Fruit fly (Drosophila melanogaster): ENCODE results near the gene mip130.
A peak's percentile ranks its signal among the peaks of the same experiment; 100 is the strongest.

The mip130 gene

dm6 chrX:1877107-1877736, 30.8 kb upstream of the mip130 start, which contains the start of the genes CG14817 and CG14805 (continued):
- TF ChIP-seq CG11085 (GFP tag; IDR thresholded peaks at IDR 0.05): peak; percentile 20; the same call in 1 of the 2 replicates
- peak; percentile 46 for TF ChIP-seq stwl (tag; optimal IDR thresholded peaks at IDR 0.05)
- no peak for TF ChIP-seq CG32772 (GFP tag; IDR thresholded peaks at IDR 0.05)
- peak; percentile 58; the same call in 1 of the 3 replicates for TF ChIP-seq CG34422 (GFP tag; IDR thresholded peaks at IDR 0.05)
- no peak for TF ChIP-seq Hmx (GFP tag; optimal IDR thresholded peaks at IDR 0.05)
- TF ChIP-seq Fer3 (tag; optimal IDR thresholded peaks at IDR 0.05): peak; percentile 76
- TF ChIP-seq CG4328 (GFP tag; optimal IDR thresholded peaks at IDR 0.05): peak; percentile 88
- peak; percentile 54 for TF ChIP-seq CG3995 (GFP tag; optimal IDR thresholded peaks at IDR 0.05)
- TF ChIP-seq esg (GFP tag; conservative IDR thresholded peaks at IDR 0.05): no peak
- TF ChIP-seq fru (optimal IDR thresholded peaks at IDR 0.05): no peak
- TF ChIP-seq PHDP (tag; optimal IDR thresholded peaks at IDR 0.05): peak; percentile 81
- no peak for TF ChIP-seq ind (GFP tag; optimal IDR thresholded peaks at IDR 0.05)
- no peak for TF ChIP-seq CG1832 (GFP tag; optimal IDR thresholded peaks at IDR 0.05)
- TF ChIP-seq CG15696 (tag; optimal IDR thresholded peaks at IDR 0.05): no peak
- TF ChIP-seq cad (GFP tag; optimal IDR thresholded peaks at IDR 0.05): no peak
- TF ChIP-seq Eip74EF (GFP tag; optimal IDR thresholded peaks at IDR 0.05): peak in 1 of 2 experiments; percentile 55
- peak; percentile 81 for TF ChIP-seq CG4707 (GFP tag; optimal IDR thresholded peaks at IDR 0.05)
- peak; percentile 90 for TF ChIP-seq nom (GFP tag; optimal IDR thresholded peaks at IDR 0.05)
- TF ChIP-seq Trl (optimal IDR thresholded peaks at IDR 0.05): no peak
- TF ChIP-seq Trl (GFP tag; optimal IDR thresholded peaks at IDR 0.05): peak; percentile 40
- peak; percentile 48 for TF ChIP-seq Sry-δ (GFP tag; optimal IDR thresholded peaks at IDR 0.05)
- peak; percentile 60; the same call in 1 of the 2 replicates for TF ChIP-seq Bgb (GFP tag; IDR thresholded peaks at IDR 0.05; ENCODE audit: partially characterized antibody)
- TF ChIP-seq Ets97D (GFP tag; optimal IDR thresholded peaks at IDR 0.05): peak; percentile 98
- no peak for TF ChIP-seq crol (GFP tag; IDR thresholded peaks at IDR 0.05)
- TF ChIP-seq sisA (GFP tag; IDR thresholded peaks at IDR 0.05): no peak
- no peak for TF ChIP-seq Dip2 (GFP tag; IDR thresholded peaks at IDR 0.05)
- TF ChIP-seq CG18011 (GFP tag; optimal IDR thresholded peaks at IDR 0.05): peak; percentile 53
- TF ChIP-seq Tbp (GFP tag; optimal IDR thresholded peaks at IDR 0.05): no peak
- TF ChIP-seq wek (GFP tag; optimal IDR thresholded peaks at IDR 0.05): peak; percentile 85
- TF ChIP-seq CG11093 (GFP tag; IDR thresholded peaks at IDR 0.05): no peak
- TF ChIP-seq unpg (GFP tag; optimal IDR thresholded peaks at IDR 0.05): peak; percentile 80
- peak; percentile 94 for TF ChIP-seq CG7271 (tag; optimal IDR thresholded peaks at IDR 0.05)
- peak; percentile 92 for TF ChIP-seq lab (GFP tag; optimal IDR thresholded peaks at IDR 0.05)
- peak; percentile 41; the same call in 1 of the 3 replicates for TF ChIP-seq sr (GFP tag; IDR thresholded peaks at IDR 0.05)
- peak; percentile 65 for TF ChIP-seq pzg (GFP tag; optimal IDR thresholded peaks at IDR 0.05)
- TF ChIP-seq Drgx (GFP tag; IDR thresholded peaks at IDR 0.05): no peak
- no peak for TF ChIP-seq CG2889 (GFP tag; IDR thresholded peaks at IDR 0.05)
- TF ChIP-seq CG17359 (tag; optimal IDR thresholded peaks at IDR 0.05): peak; percentile 73
- peak; percentile 58 for TF ChIP-seq Side (GFP tag; optimal IDR thresholded peaks at IDR 0.05)
- TF ChIP-seq nerfin-2 (GFP tag; IDR thresholded peaks at IDR 0.05; ENCODE audit: partially characterized antibody): no peak
- no peak for TF ChIP-seq gcm2 (GFP tag; optimal IDR thresholded peaks at IDR 0.05)
- TF ChIP-seq CG9727 (GFP tag; optimal IDR thresholded peaks at IDR 0.05): peak; percentile 80
- no peak for TF ChIP-seq Stat92E (GFP tag; optimal IDR thresholded peaks at IDR 0.05)
- TF ChIP-seq CG11398 (GFP tag; optimal IDR thresholded peaks at IDR 0.05): no peak
- TF ChIP-seq CkIIα-i1 (GFP tag; IDR thresholded peaks at IDR 0.05): 0 out of 2 replicates have a peak, but pooled peaks have one; percentile 2
- peak; percentile 85 for TF ChIP-seq schlank (tag; optimal IDR thresholded peaks at IDR 0.05)
- no peak for TF ChIP-seq ap (GFP tag; IDR thresholded peaks at IDR 0.05)
- TF ChIP-seq aop (GFP tag; IDR thresholded peaks at IDR 0.05): no peak
- peak; percentile 54 for TF ChIP-seq CG9817 (tag; optimal IDR thresholded peaks at IDR 0.05)
- peak; percentile 74 for TF ChIP-seq CG4617 (GFP tag; optimal IDR thresholded peaks at IDR 0.05; ENCODE audit: borderline replicate concordance)
